Fruit fly (Drosophila melanogaster) whole organism, embryonic: ENCODE measurements around the gene Sptz.

Experiments
- Aef1 ChIP-seq: fragments of 200-800 bp; sonication (Bioruptor generic); IDR thresholded peaks from 3 replicates; pipeline ENCODE4 v1.3.6; 2022; ENCODE audit warnings: missing biosample characterization, missing genetic modification characterization
- B-H2 ChIP-seq: fragments of 200-800 bp; sonication (Bioruptor generic); optimal IDR thresholded peaks from 2 replicates; lab custom pipeline; 2018; ENCODE audit warnings: missing biosample characterization, mild to moderate bottlenecking, missing genetic modification characterization
- CG10321 ChIP-seq: fragments of 200-800 bp; sonication (Bioruptor generic); IDR thresholded peaks from 2 replicates; pipeline ENCODE4 v1.3.6; 2022; ENCODE audit warnings: missing biosample characterization, missing genetic modification characterization
- CG10431 ChIP-seq: fragments of 200-800 bp; sonication (Bioruptor generic); optimal IDR thresholded peaks from 3 replicates; lab custom pipeline; 2018; ENCODE audit warnings: missing biosample characterization, mild to moderate bottlenecking, missing genetic modification characterization
- CG11085 ChIP-seq: fragments of 200-800 bp; sonication (Bioruptor generic); IDR thresholded peaks from 2 replicates; pipeline ENCODE4 v1.3.6; 2022; ENCODE audit warnings: missing biosample characterization, missing genetic modification characterization
- CG14860 ChIP-seq: fragments of 200-800 bp; sonication (Bioruptor generic); IDR thresholded peaks from 3 replicates; pipeline ENCODE4 v1.3.6; 2022; ENCODE audit warnings: missing biosample characterization, missing genetic modification characterization; ENCODE audit not compliant: partially characterized antibody
- CG1602 ChIP-seq: fragments of 200-800 bp; sonication (Bioruptor generic); optimal IDR thresholded peaks from 3 replicates; lab custom pipeline; 2016; ENCODE audit warnings: missing biosample characterization, missing genetic modification characterization
- CG17361 ChIP-seq: fragments of 200-800 bp; sonication (Bioruptor generic); IDR thresholded peaks from 3 replicates; pipeline ENCODE4 v1.3.6; 2022; ENCODE audit warnings: missing biosample characterization, missing genetic modification characterization
- CG18619 ChIP-seq: fragments of 200-800 bp; sonication (Bioruptor generic); optimal IDR thresholded peaks from 3 replicates; lab custom pipeline; 2017; ENCODE audit warnings: missing biosample characterization, mild to moderate bottlenecking, missing genetic modification characterization
- CG2129 ChIP-seq: fragments of 200-800 bp; sonication (Bioruptor generic); IDR thresholded peaks from 2 replicates; pipeline ENCODE4 v1.3.6; 2022; ENCODE audit warnings: missing biosample characterization, missing genetic modification characterization; ENCODE audit not compliant: partially characterized antibody
- CG2202 ChIP-seq: fragments of 200-800 bp; sonication (Bioruptor generic); optimal IDR thresholded peaks from 2 replicates; lab custom pipeline; 2018; ENCODE audit warnings: missing biosample characterization, mild to moderate bottlenecking, missing genetic modification characterization
- CG30020 ChIP-seq: fragments of 200-800 bp; optimal IDR thresholded peaks from 2 replicates; lab custom pipeline; 2019; ENCODE audit warnings: missing biosample characterization, mild to moderate bottlenecking, missing genetic modification characterization, moderate library complexity
- CG30403 ChIP-seq: fragments of 200-800 bp; sonication (Bioruptor generic); optimal IDR thresholded peaks from 3 replicates; lab custom pipeline; 2016; ENCODE audit warnings: missing biosample characterization, missing genetic modification characterization
- CG34376 ChIP-seq: fragments of 200-800 bp; sonication (Bioruptor generic); optimal IDR thresholded peaks from 2 replicates; lab custom pipeline; 2018; ENCODE audit warnings: missing biosample characterization, mild to moderate bottlenecking, missing genetic modification characterization
- CG3838 ChIP-seq: fragments of 200-800 bp; sonication (Bioruptor generic); optimal IDR thresholded peaks from 3 replicates; lab custom pipeline; 2016; ENCODE audit warnings: missing biosample characterization, missing genetic modification characterization
- CG4617 ChIP-seq: fragments of 200-800 bp; sonication (Bioruptor generic); optimal IDR thresholded peaks from 3 replicates; lab custom pipeline; 2016; ENCODE audit warnings: missing biosample characterization, missing genetic modification characterization, borderline replicate concordance
- CG6175 ChIP-seq: fragments of 200-800 bp; sonication (Bioruptor generic); IDR thresholded peaks from 3 replicates; pipeline ENCODE4 v1.3.6; 2022; ENCODE audit warnings: missing biosample characterization, missing genetic modification characterization
- CG6683 ChIP-seq: fragments of 200-800 bp; sonication (Bioruptor generic); optimal IDR thresholded peaks from 2 replicates; lab custom pipeline; 2017; ENCODE audit warnings: missing biosample characterization, mild to moderate bottlenecking, missing genetic modification characterization, missing genetic modification reagents
- CG6791 ChIP-seq: fragments of 200-800 bp; sonication (Bioruptor generic); IDR thresholded peaks from 3 replicates; pipeline ENCODE4 v1.3.6; 2022; ENCODE audit warnings: missing biosample characterization, missing genetic modification characterization; ENCODE audit not compliant: partially characterized antibody
- CG8388 ChIP-seq: fragments of 200-800 bp; sonication (Bioruptor generic); optimal IDR thresholded peaks from 2 replicates; lab custom pipeline; 2019; ENCODE audit warnings: missing biosample characterization, mild to moderate bottlenecking, missing genetic modification characterization, moderate library complexity
- CG8478 ChIP-seq: fragments of >200 bp; optimal IDR thresholded peaks from 2 replicates; lab custom pipeline; 2018
- CG8944 ChIP-seq: fragments of 200-800 bp; sonication (Bioruptor generic); optimal IDR thresholded peaks from 3 replicates; lab custom pipeline; 2016; ENCODE audit warnings: missing biosample characterization, missing genetic modification characterization
- E2f2 ChIP-seq: fragments of 200-800 bp; sonication (Bioruptor generic); IDR thresholded peaks from 2 replicates; pipeline ENCODE4 v1.3.6; 2022; ENCODE audit warnings: missing biosample characterization, missing genetic modification characterization
- Ets97D ChIP-seq: fragments of 200-800 bp; sonication (Bioruptor generic); optimal IDR thresholded peaks from 3 replicates; lab custom pipeline; 2016; ENCODE audit warnings: missing biosample characterization, missing genetic modification characterization
- Hr3 ChIP-seq: fragments of 200-800 bp; sonication (Bioruptor generic); optimal IDR thresholded peaks from 3 replicates; lab custom pipeline; 2016; ENCODE audit warnings: missing biosample characterization, missing genetic modification characterization
- Mes4 ChIP-seq: fragments of 200-800 bp; sonication (Bioruptor generic); optimal IDR thresholded peaks from 2 replicates; lab custom pipeline; 2016; ENCODE audit warnings: missing biosample characterization, missing genetic modification characterization
- NC2α ChIP-seq: fragments of 200-800 bp; sonication (Bioruptor generic); optimal IDR thresholded peaks from 2 replicates; lab custom pipeline; 2016; ENCODE audit warnings: missing biosample characterization, missing genetic modification characterization
- Neu2 ChIP-seq: fragments of 200-800 bp; sonication (Bioruptor generic); optimal IDR thresholded peaks from 3 replicates; lab custom pipeline; 2016; ENCODE audit warnings: missing biosample characterization, missing genetic modification characterization, borderline replicate concordance
- Pdp1 ChIP-seq, 2 experiments: fragments of 200-800 bp; sonication (Bioruptor generic); optimal IDR thresholded peaks; 3 replicates each; lab custom pipeline; 2016; ENCODE audit warnings: missing biosample characterization in 2 of 2, missing genetic modification characterization in 2 of 2, mild to moderate bottlenecking in 1 of 2, moderate library complexity in 1 of 2
- Scr ChIP-seq: fragments of 200-800 bp; sonication (Bioruptor generic); IDR thresholded peaks from 2 replicates; pipeline ENCODE4 v1.3.6; 2022; ENCODE audit warnings: missing biosample characterization, missing genetic modification characterization; ENCODE audit not compliant: partially characterized antibody
- Sin3A ChIP-seq: fragments of >200 bp; optimal IDR thresholded peaks from 2 replicates; lab custom pipeline; 2018
- Usf ChIP-seq: fragments of 200-800 bp; sonication (Bioruptor generic); optimal IDR thresholded peaks from 2 replicates; lab custom pipeline; 2017; ENCODE audit warnings: missing genotype, missing biosample characterization, missing genetic modification characterization
- br ChIP-seq: fragments of >200 bp; optimal IDR thresholded peaks from 2 replicates; lab custom pipeline; 2017
- cwo ChIP-seq: fragments of 200-800 bp; sonication (Bioruptor generic); optimal IDR thresholded peaks from 3 replicates; lab custom pipeline; 2017; ENCODE audit warnings: missing biosample characterization, missing genetic modification characterization, mild to moderate bottlenecking, moderate library complexity, missing genetic modification reagents
- danr ChIP-seq: fragments of 200-800 bp; sonication (Bioruptor generic); IDR thresholded peaks from 2 replicates; pipeline ENCODE4 v1.3.6; 2022; ENCODE audit warnings: missing biosample characterization, missing genetic modification characterization
- dimm ChIP-seq: fragments of 200-800 bp; sonication (Bioruptor generic); IDR thresholded peaks from 2 replicates; pipeline ENCODE4 v1.3.6; 2022; ENCODE audit warnings: missing biosample characterization, missing genetic modification characterization
- fd64A ChIP-seq: fragments of 200-800 bp; sonication (Bioruptor generic); optimal IDR thresholded peaks from 3 replicates; lab custom pipeline; 2018; ENCODE audit warnings: missing biosample characterization, mild to moderate bottlenecking, missing genetic modification characterization
- gce ChIP-seq: fragments of 200-800 bp; sonication (Bioruptor generic); IDR thresholded peaks from 3 replicates; pipeline ENCODE4 v1.3.6; 2022; ENCODE audit warnings: missing biosample characterization, missing genetic modification characterization
- gsb ChIP-seq: fragments of 200-800 bp; sonication (Bioruptor generic); IDR thresholded peaks from 2 replicates; pipeline ENCODE4 v1.3.6; 2022; ENCODE audit warnings: missing biosample characterization, missing genetic modification characterization
- hbn ChIP-seq: fragments of 200-800 bp; sonication (Bioruptor generic); IDR thresholded peaks from 2 replicates; pipeline ENCODE4 v1.3.6; 2022; ENCODE audit warnings: missing biosample characterization, missing genetic modification characterization; ENCODE audit not compliant: partially characterized antibody
- nom ChIP-seq: fragments of 200-800 bp; sonication (Bioruptor generic); optimal IDR thresholded peaks from 2 replicates; lab custom pipeline; 2017; ENCODE audit warnings: missing biosample characterization, missing genetic modification characterization, mild to moderate bottlenecking, moderate library complexity, missing genetic modification reagents
- prd ChIP-seq, 3 experiments: fragments of >200 bp in 2 of 3; fragments of 200-800 bp in 1 of 3; sonication (Bioruptor generic) in 1 of 3; optimal IDR thresholded peaks in 2 of 3; IDR thresholded peaks in 1 of 3; 2 replicates in 2 of 3; 3 replicates in 1 of 3; pipeline versions ENCODE4 v1.3.6 to Lab custom; 2017 to 2022; ENCODE audit warnings: missing biosample characterization in 1 of 3, missing genetic modification characterization in 1 of 3
- pros ChIP-seq: fragments of 200-800 bp; sonication (Bioruptor generic); optimal IDR thresholded peaks from 3 replicates; lab custom pipeline; 2019; ENCODE audit warnings: missing biosample characterization, mild to moderate bottlenecking, missing genetic modification characterization, moderate library complexity
- rib ChIP-seq: fragments of 200-800 bp; sonication (Bioruptor generic); IDR thresholded peaks from 2 replicates; pipeline ENCODE4 v1.3.6; 2022; ENCODE audit warnings: missing biosample characterization, missing genetic modification characterization
- salm ChIP-seq: fragments of 200-800 bp; sonication (Bioruptor generic); optimal IDR thresholded peaks from 2 replicates; lab custom pipeline; 2018; ENCODE audit warnings: missing biosample characterization, mild to moderate bottlenecking, missing genetic modification characterization
- shn ChIP-seq: fragments of 200-800 bp; sonication (Bioruptor generic); optimal IDR thresholded peaks from 3 replicates; lab custom pipeline; 2016; ENCODE audit warnings: missing biosample characterization, missing genetic modification characterization
- so ChIP-seq: fragments of 200-800 bp; sonication (Bioruptor generic); IDR thresholded peaks from 3 replicates; pipeline ENCODE4 v1.3.6; 2022; ENCODE audit warnings: missing biosample characterization, missing genetic modification characterization
- trh ChIP-seq: fragments of 200-800 bp; sonication (Bioruptor generic); optimal IDR thresholded peaks from 2 replicates; lab custom pipeline; 2016; ENCODE audit warnings: missing biosample characterization, missing genetic modification characterization
- twi ChIP-seq: fragments of 200-800 bp; optimal IDR thresholded peaks from 2 replicates; lab custom pipeline; 2019; ENCODE audit warnings: missing biosample characterization, mild to moderate bottlenecking, missing genetic modification characterization, moderate library complexity
- zf30C ChIP-seq: fragments of 200-800 bp; sonication (Bioruptor generic); optimal IDR thresholded peaks from 3 replicates; lab custom pipeline; 2018; ENCODE audit warnings: missing biosample characterization, mild to moderate bottlenecking, missing genetic modification characterization

Gene Sptz

dm6 chr3R:11454210-11454904 lies 32.5 kb downstream of the Sptz start (continued):
- TF ChIP-seq gce (GFP tag; lab: Robert Waterston, UW) (no peak), CG11085 (GFP tag; lab: Robert Waterston, UW) (no peak), prd (optimal IDR thresholded peaks at IDR 0.05; lab: Kevin White, UChicago) (no peak), prd (GFP tag; IDR thresholded peaks at IDR 0.05; lab: Robert Waterston, UW) (peak; percentile 68), gsb (GFP tag; lab: Robert Waterston, UW) (peak; percentile 38; the same call in 1 of the 2 replicates), br (lab: Kevin White, UChicago) (no peak), twi (tag; lab: Kevin White, UChicago) (no peak), CG8478 (lab: Kevin White, UChicago) (no peak), Aef1 (GFP tag; lab: Robert Waterston, UW) (peak; percentile 48; the same call in 1 of the 3 replicates), CG2202 (tag; lab: Kevin White, UChicago) (no peak), CG4617 (no peak), CG17361 (GFP tag; lab: Robert Waterston, UW) (peak; percentile 72), CG2129 (GFP tag; lab: Robert Waterston, UW) (no peak), hbn (GFP tag; lab: Robert Waterston, UW) (no peak), B-H2 (GFP tag; lab: Kevin White, UChicago) (no peak), rib (no peak; the same call in 1 of the 2 replicates), CG34376 (GFP tag; lab: Kevin White, UChicago) (no peak), danr (GFP tag; lab: Robert Waterston, UW) (peak; percentile 64; the same call in 1 of the 2 replicates), salm (no peak), CG10431 (GFP tag; lab: Kevin White, UChicago) (no peak), CG6791 (GFP tag; lab: Robert Waterston, UW) (no peak), trh (GFP tag; lab: Kevin White, UChicago) (no peak), CG3838 (GFP tag; lab: Kevin White, UChicago) (no peak), dimm (no peak), CG14860 (GFP tag; lab: Robert Waterston, UW) (no peak), CG6683 (GFP tag; lab: Kevin White, UChicago) (no peak), zf30C (GFP tag; lab: Kevin White, UChicago) (no peak), Pdp1 (GFP tag; optimal IDR thresholded peaks at IDR 0.05; lab: Kevin White, UChicago) (peak; percentile 24 to 38), shn (GFP tag; lab: Kevin White, UChicago) (peak; percentile 15), cwo (GFP tag; lab: Kevin White, UChicago) (peak; percentile 56), CG1602 (GFP tag; lab: Kevin White, UChicago) (peak; percentile 29), E2f2 (peak; percentile 33), CG6175 (GFP tag; lab: Robert Waterston, UW) (no peak), Hr3 (peak; percentile 65), CG30020 (tag; lab: Kevin White, UChicago) (no peak), fd64A (GFP tag; lab: Kevin White, UChicago) (no peak), Neu2 (GFP tag; lab: Kevin White, UChicago) (no peak), NC2α (GFP tag; lab: Kevin White, UChicago) (no peak), Ets97D (GFP tag; lab: Kevin White, UChicago) (no peak), CG8944 (GFP tag; lab: Kevin White, UChicago) (peak; percentile 2), Sin3A (lab: Kevin White, UChicago) (no peak), Usf (GFP tag; lab: Kevin White, UChicago) (peak; percentile 74), CG10321 (GFP tag; lab: Robert Waterston, UW) (no peak), Mes4 (GFP tag; lab: Kevin White, UChicago) (no peak), nom (GFP tag; lab: Kevin White, UChicago) (no peak), CG8388 (GFP tag; lab: Kevin White, UChicago) (no peak), CG18619 (GFP tag; lab: Kevin White, UChicago) (peak; percentile 68), so (GFP tag; lab: Robert Waterston, UW) (no peak), pros (no peak), Scr (GFP tag; lab: Robert Waterston, UW) (no peak), CG30403 (peak; percentile 76)
